Worm (Caenorhabditis elegans) whole organism, L2 larva: ENCODE results near the gene nhr-246.

ENCODE experiments used
- F13H6.1 ChIP-seq: sonication (generic microtip); optimal IDR thresholded peaks from 2 replicates; lab custom pipeline; 2016; ENCODE audit warnings: missing genetic modification characterization, missing compliant biosample characterization
- R02D3.7 ChIP-seq: fragments of 150-350 bp; optimal IDR thresholded peaks from 2 replicates; lab custom pipeline; 2014; ENCODE audit warnings: missing biosample characterization, missing genetic modification characterization
- Y55F3AM.14 ChIP-seq: fragments of 200-800 bp; sonication (Bioruptor generic); optimal IDR thresholded peaks from 2 replicates; lab custom pipeline; 2018; ENCODE audit warnings: mild to moderate bottlenecking, missing genetic modification characterization, missing compliant biosample characterization
- ZK546.5 ChIP-seq: sonication (generic microtip); optimal IDR thresholded peaks from 2 replicates; lab custom pipeline; 2017; ENCODE audit warnings: missing biosample characterization, missing genetic modification characterization
- alr-1 ChIP-seq: fragments of 150-350 bp; optimal IDR thresholded peaks from 2 replicates; lab custom pipeline; 2014; ENCODE audit warnings: missing biosample characterization, missing genetic modification characterization
- ceh-82 ChIP-seq: fragments of 150-350 bp; optimal IDR thresholded peaks from 2 replicates; lab custom pipeline; 2014; ENCODE audit warnings: missing biosample characterization, missing genetic modification characterization
- crh-2 ChIP-seq: sonication (generic microtip); optimal IDR thresholded peaks from 2 replicates; lab custom pipeline; 2017; ENCODE audit warnings: missing biosample characterization, missing genetic modification characterization
- dmd-4 ChIP-seq: sonication (generic microtip); optimal IDR thresholded peaks from 2 replicates; lab custom pipeline; 2017; ENCODE audit warnings: missing biosample characterization, missing genetic modification characterization
- elt-3 ChIP-seq: sonication (generic microtip); optimal IDR thresholded peaks from 2 replicates; lab custom pipeline; 2017; ENCODE audit warnings: missing biosample characterization, missing genetic modification characterization
- fos-1 ChIP-seq: fragments of 150-350 bp; optimal IDR thresholded peaks from 2 replicates; lab custom pipeline; 2014; ENCODE audit warnings: missing biosample characterization, missing genetic modification characterization
- gmeb-1 ChIP-seq: fragments of 150-350 bp; optimal IDR thresholded peaks from 2 replicates; lab custom pipeline; 2014; ENCODE audit warnings: missing biosample characterization, missing genetic modification characterization
- lin-11 ChIP-seq: fragments of 150-350 bp; sonication (generic microtip); optimal IDR thresholded peaks from 2 replicates; lab custom pipeline; 2014; ENCODE audit warnings: missing biosample characterization, missing genetic modification characterization, inconsistent platforms, mixed read lengths
- lin-13 ChIP-seq: fragments of 150-350 bp; optimal IDR thresholded peaks from 2 replicates; lab custom pipeline; 2014; ENCODE audit warnings: missing biosample characterization, missing genetic modification reagents, missing genetic modification characterization
- mab-5 ChIP-seq: fragments of 150-350 bp; optimal IDR thresholded peaks from 2 replicates; lab custom pipeline; 2014; ENCODE audit warnings: missing biosample characterization, missing genetic modification characterization
- mdl-1 ChIP-seq, 2 experiments: fragments of 150-350 bp in 1 of 2; sonication (generic microtip) in 1 of 2; optimal IDR thresholded peaks; 2 replicates each; lab custom pipeline; 2017; ENCODE audit warnings: missing biosample characterization in 2 of 2, missing genetic modification characterization in 2 of 2
- nhr-11 ChIP-seq: fragments of 150-350 bp; optimal IDR thresholded peaks from 2 replicates; lab custom pipeline; 2014; ENCODE audit warnings: missing biosample characterization, missing genetic modification characterization
- nhr-23 ChIP-seq: fragments of 150-350 bp; optimal IDR thresholded peaks from 2 replicates; lab custom pipeline; 2014; ENCODE audit warnings: missing biosample characterization, missing genetic modification reagents, missing genetic modification characterization
- nhr-237 ChIP-seq: fragments of 150-350 bp; optimal IDR thresholded peaks from 2 replicates; lab custom pipeline; 2014; ENCODE audit warnings: missing biosample characterization, missing genetic modification characterization
- nhr-25 ChIP-seq: fragments of 150-350 bp; sonication (generic microtip); optimal IDR thresholded peaks from 3 replicates; lab custom pipeline; 2014; ENCODE audit warnings: missing biosample characterization, missing genetic modification characterization
- nhr-6 ChIP-seq: fragments of 150-350 bp; optimal IDR thresholded peaks from 2 replicates; lab custom pipeline; 2014; ENCODE audit warnings: missing biosample characterization, missing genetic modification characterization
- nhr-77 ChIP-seq: fragments of 150-350 bp; optimal IDR thresholded peaks from 2 replicates; lab custom pipeline; 2014; ENCODE audit warnings: missing biosample characterization, missing genetic modification characterization
- sem-4 ChIP-seq: fragments of 150-350 bp; optimal IDR thresholded peaks from 2 replicates; lab custom pipeline; 2014; ENCODE audit warnings: missing biosample characterization, missing genetic modification reagents, missing genetic modification characterization
- skn-1 ChIP-seq: sonication (generic microtip); optimal IDR thresholded peaks from 2 replicates; lab custom pipeline; 2017; ENCODE audit warnings: missing biosample characterization, missing genetic modification characterization
- sma-3 ChIP-seq: sonication (generic microtip); optimal IDR thresholded peaks from 2 replicates; lab custom pipeline; 2016; ENCODE audit warnings: missing genetic modification reagents, missing genetic modification characterization, missing compliant biosample characterization
- sma-9 ChIP-seq, 2 experiments: fragments of 150-350 bp in 1 of 2; sonication (generic microtip) in 1 of 2; optimal IDR thresholded peaks; 2 replicates each; lab custom pipeline; 2014 to 2016; ENCODE audit warnings: missing genetic modification characterization in 2 of 2, mild to moderate bottlenecking in 1 of 2, missing biosample characterization in 1 of 2, missing compliant biosample characterization in 1 of 2, missing genetic modification reagents in 1 of 2, moderate library complexity in 1 of 2
- snpc-4 ChIP-seq: fragments of 150-350 bp; optimal IDR thresholded peaks from 2 replicates; lab custom pipeline; 2014; ENCODE audit warnings: missing biosample characterization, missing genetic modification characterization
- unc-39 ChIP-seq: fragments of 150-350 bp; optimal IDR thresholded peaks from 2 replicates; lab custom pipeline; 2014; ENCODE audit warnings: missing biosample characterization, missing genetic modification characterization
- unc-62 ChIP-seq: fragments of 150-350 bp; optimal IDR thresholded peaks from 2 replicates; lab custom pipeline; 2014; ENCODE audit warnings: missing biosample characterization, missing genetic modification reagents, missing genetic modification characterization
- zag-1 ChIP-seq: fragments of 150-350 bp; optimal IDR thresholded peaks from 2 replicates; lab custom pipeline; 2014; ENCODE audit warnings: missing biosample characterization, missing genetic modification characterization

Gene nhr-246

ce11 chrV:15281279-15281949 is 34.9 kb upstream of the nhr-246 start, which contains the start of the genes srw-19 and srx-51:
srw-19 (minus strand) TSS chrV:15281379.
srx-51 (plus strand) TSS chrV:15281899.
- no peak for TF ChIP-seq nhr-6 (tag; lab: Kevin White, UChicago)

ce11 chrV:15285984-15286383 is 30.3 kb upstream of the nhr-246 start:
- no peak for TF ChIP-seq F13H6.1 (tag; lab: Kevin White, UChicago)
- peak; percentile 51 for TF ChIP-seq sma-9 (GFP tag; optimal IDR thresholded peaks at IDR 0.05; lab: Kevin White, UChicago)
- no peak for TF ChIP-seq sma-9 (tag; optimal IDR thresholded peaks at IDR 0.05; lab: Kevin White, UChicago)
- no peak for TF ChIP-seq nhr-23 (tag; lab: Kevin White, UChicago)

ce11 chrV:15287856-15288255 is 28.4 kb upstream of the nhr-246 start, which contains the start of gene cyp-34A1:
cyp-34A1 (minus strand) TSS chrV:15287956.
- no peak for TF ChIP-seq F13H6.1 (tag; lab: Kevin White, UChicago)
- no peak for TF ChIP-seq sma-3 (GFP tag; lab: Kevin White, UChicago)
- TF ChIP-seq mdl-1 (tag; optimal IDR thresholded peaks at IDR 0.05; lab: Kevin White, UChicago) = no peak
- TF ChIP-seq elt-3 (tag; lab: Kevin White, UChicago) = no peak
- TF ChIP-seq gmeb-1 (tag; lab: Kevin White, UChicago) = no peak
- no peak for TF ChIP-seq alr-1
- no peak for TF ChIP-seq nhr-11 (tag; lab: Kevin White, UChicago)
- no peak for TF ChIP-seq ceh-82
- TF ChIP-seq zag-1 (tag; lab: Kevin White, UChicago) = no peak
- TF ChIP-seq nhr-237 = no peak
- no peak for TF ChIP-seq fos-1 (tag; lab: Kevin White, UChicago)
- TF ChIP-seq ZK546.5 (tag; lab: Kevin White, UChicago) = no peak
- no peak for TF ChIP-seq unc-62
- no peak for TF ChIP-seq R02D3.7 (tag; lab: Kevin White, UChicago)
- TF ChIP-seq, all 48 proteins: peak for 0

- TF ChIP-seq Y55F3AM.14 (no peak), nhr-237 (no peak), ZK546.5 (tag; lab: Kevin White, UChicago) (no peak), sma-3 (GFP tag; lab: Kevin White, UChicago) (no peak), mdl-1 (tag; optimal IDR thresholded peaks at IDR 0.05; lab: Kevin White, UChicago) (no peak), mab-5 (tag; lab: Kevin White, UChicago) (no peak), fos-1 (tag; lab: Kevin White, UChicago) (no peak), crh-2 (no peak), zag-1 (tag; lab: Kevin White, UChicago) (no peak)
- TF ChIP-seq, all 48 proteins: peak for 0
Measured at ce11 chrV:15290995-15291394, 25.3 kb upstream of the nhr-246 start, which contains the start of gene cyp-34A2. cyp-34A2 (minus strand) TSS chrV:15291095.

- TF ChIP-seq skn-1 (tag; lab: Kevin White, UChicago) (no peak), snpc-4 (tag; lab: Kevin White, UChicago) (no peak), unc-62 (no peak), unc-39 (tag; lab: Kevin White, UChicago) (no peak), sem-4 (no peak), nhr-77 (tag; lab: Kevin White, UChicago) (no peak), lin-13 (GFP tag; lab: Kevin White, UChicago) (no peak), Y55F3AM.14 (no peak), nhr-25 (tag; lab: Kevin White, UChicago) (no peak), lin-11 (tag; lab: Kevin White, UChicago) (no peak), nhr-11 (tag; lab: Kevin White, UChicago) (no peak)
- TF ChIP-seq, all 48 proteins: peak for 0
Measured at ce11 chrV:15293865-15294264, 22.4 kb upstream of the nhr-246 start, which contains the start of gene str-96. str-96 (minus strand) TSS chrV:15293965.

- TF ChIP-seq Y55F3AM.14 (no peak), sma-3 (GFP tag; lab: Kevin White, UChicago) (peak; percentile 8), dmd-4 (tag; lab: Kevin White, UChicago) (no peak), skn-1 (tag; lab: Kevin White, UChicago) (peak; percentile 75), fos-1 (tag; lab: Kevin White, UChicago) (peak; percentile 100), crh-2 (peak; percentile 64), gmeb-1 (tag; lab: Kevin White, UChicago) (peak; percentile 64)
Measured at ce11 chrV:15298597-15298996, 17.7 kb upstream of the nhr-246 start, which contains the start of gene cpr-3. cpr-3 (minus strand) TSS chrV:15298700.
